Fruit fly (Drosophila melanogaster): Measurements from ENCODE around the gene Tim9b.

DNA sequence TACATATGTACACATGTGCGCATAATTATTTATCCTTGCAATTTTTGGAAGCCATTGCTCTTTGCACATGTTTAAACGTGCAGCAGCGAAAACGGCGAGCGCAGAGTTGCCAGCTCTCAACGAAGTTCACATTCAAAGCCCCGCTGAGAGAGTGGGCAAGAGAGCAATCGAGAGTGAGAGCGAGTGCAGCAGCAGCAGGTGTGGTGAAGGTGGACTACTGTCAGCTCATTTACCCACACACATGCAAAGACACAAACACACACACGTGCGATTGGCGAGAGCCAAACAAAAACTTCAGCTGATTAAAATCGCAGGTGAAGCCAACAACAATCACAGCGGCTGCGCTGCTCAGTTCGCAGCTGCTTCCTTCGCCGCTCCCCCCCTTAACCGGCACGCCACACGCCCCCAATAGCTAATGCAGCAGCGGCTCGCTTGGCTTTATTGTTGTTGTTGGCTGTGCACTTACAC lies 13.1 kb upstream of the Tim9b start:
- TF ChIP-seq CG8301 (tag; optimal IDR thresholded peaks at IDR 0.05) (no peak), CG17806 (tag; optimal IDR thresholded peaks at IDR 0.05) (no peak)

Data from whole organism, pupa.